Worm (Caenorhabditis elegans) whole organism, young adult: ENCODE data around the gene F57G12.2.
A peak's percentile ranks its signal among the peaks of the same experiment; 100 is the strongest.

Experiments used
- B0035.1 ChIP-seq: sonication (generic microtip); optimal IDR thresholded peaks from 2 replicates; lab custom pipeline; 2016; ENCODE audit warnings: missing genetic modification characterization, mild to moderate bottlenecking, missing compliant biosample characterization, missing genotype, missing genetic modification reagents
- B0336.3 ChIP-seq: fragments of 200-800 bp; sonication (Bioruptor generic); IDR thresholded peaks from 2 replicates; pipeline ENCODE4 v1.3.6; 2022; ENCODE audit warnings: missing genetic modification characterization, missing compliant biosample characterization
- F10E7.11 ChIP-seq: sonication (generic microtip); optimal IDR thresholded peaks from 2 replicates; lab custom pipeline; 2017; ENCODE audit warnings: mild to moderate bottlenecking, missing genetic modification characterization, moderate library complexity, missing compliant biosample characterization
- F22D6.2 ChIP-seq: sonication (generic microtip); optimal IDR thresholded peaks from 2 replicates; lab custom pipeline; 2016; ENCODE audit warnings: mild to moderate bottlenecking, missing genetic modification characterization, missing compliant biosample characterization
- F33H1.4 ChIP-seq: fragments of 200-800 bp; sonication (Bioruptor generic); IDR thresholded peaks from 2 replicates; pipeline ENCODE4 v1.3.6; 2022; ENCODE audit warnings: missing genetic modification reagents, missing genetic modification characterization, missing compliant biosample characterization
- F39B2.1 ChIP-seq: fragments of 200-800 bp; sonication (Bioruptor generic); IDR thresholded peaks from 2 replicates; pipeline ENCODE4 v1.3.6; 2022; ENCODE audit warnings: missing genetic modification reagents, missing genetic modification characterization, missing compliant biosample characterization
- K12H6.12 ChIP-seq: fragments of 200-800 bp; sonication (Bioruptor generic); optimal IDR thresholded peaks from 2 replicates; lab custom pipeline; 2018; ENCODE audit warnings: mild to moderate bottlenecking, missing genetic modification characterization, missing compliant biosample characterization
- T07F8.4 ChIP-seq: sonication (generic microtip); optimal IDR thresholded peaks from 2 replicates; lab custom pipeline; 2016; ENCODE audit warnings: mild to moderate bottlenecking, missing genetic modification characterization, moderate library complexity, missing compliant biosample characterization
- Y67H2A.10 ChIP-seq: fragments of 200-800 bp; sonication (Bioruptor generic); conservative IDR thresholded peaks from 2 replicates; pipeline ENCODE4 v1.3.6; 2022; ENCODE audit warnings: missing genetic modification reagents, missing genetic modification characterization, missing compliant biosample characterization
- Y95B8A.8 ChIP-seq: fragments of 200-800 bp; sonication (Bioruptor generic); IDR thresholded peaks from 2 replicates; pipeline ENCODE4 v1.3.6; 2022; ENCODE audit warnings: missing genetic modification reagents, missing genetic modification characterization, missing compliant biosample characterization
- akir-1 ChIP-seq: fragments of 200-800 bp; sonication (Bioruptor generic); optimal IDR thresholded peaks from 2 replicates; lab custom pipeline; 2018; ENCODE audit warnings: mild to moderate bottlenecking, missing genetic modification characterization, moderate library complexity, missing compliant biosample characterization
- aptf-2 ChIP-seq: fragments of 200-800 bp; sonication (Bioruptor generic); conservative IDR thresholded peaks from 2 replicates; pipeline ENCODE4 v1.3.6; 2022; ENCODE audit warnings: missing genetic modification reagents, missing genetic modification characterization, missing compliant biosample characterization
- aptf-3 ChIP-seq: fragments of 200-800 bp; sonication (Bioruptor generic); IDR thresholded peaks from 2 replicates; pipeline ENCODE4 v1.3.6; 2022; ENCODE audit warnings: missing genetic modification characterization, missing compliant biosample characterization
- atf-7 ChIP-seq: sonication (generic microtip); optimal IDR thresholded peaks from 2 replicates; lab custom pipeline; 2017; ENCODE audit warnings: mild to moderate bottlenecking, missing genetic modification characterization, missing compliant biosample characterization
- ceh-100 ChIP-seq: fragments of 200-800 bp; sonication (Bioruptor generic); IDR thresholded peaks from 2 replicates; pipeline ENCODE4 v1.3.6; 2022; ENCODE audit warnings: missing genetic modification reagents, missing genetic modification characterization, missing compliant biosample characterization
- ceh-27 ChIP-seq: fragments of 200-800 bp; sonication (Bioruptor generic); optimal IDR thresholded peaks from 2 replicates; lab custom pipeline; 2018; ENCODE audit warnings: mild to moderate bottlenecking, missing genetic modification characterization, moderate library complexity, missing compliant biosample characterization
- ceh-79 ChIP-seq: sonication (generic microtip); optimal IDR thresholded peaks from 2 replicates; lab custom pipeline; 2017; ENCODE audit warnings: mild to moderate bottlenecking, missing genetic modification characterization, missing compliant biosample characterization
- die-1 ChIP-seq: sonication (generic microtip); optimal IDR thresholded peaks from 2 replicates; lab custom pipeline; 2016; ENCODE audit warnings: missing genotype, mild to moderate bottlenecking, missing genetic modification characterization, missing compliant biosample characterization
- dox-1 ChIP-seq: fragments of 200-800 bp; sonication (Bioruptor generic); IDR thresholded peaks from 2 replicates; pipeline ENCODE4 v1.3.6; 2022; ENCODE audit warnings: missing genetic modification reagents, missing genetic modification characterization, missing compliant biosample characterization
- efl-1 ChIP-seq: fragments of 150-350 bp; optimal IDR thresholded peaks from 2 replicates; lab custom pipeline; 2014; ENCODE audit warnings: missing biosample characterization, missing genetic modification reagents, missing genetic modification characterization
- egl-18 ChIP-seq: fragments of 200-800 bp; sonication (Bioruptor generic); IDR thresholded peaks from 2 replicates; pipeline ENCODE4 v1.3.6; 2022; ENCODE audit warnings: missing genetic modification reagents, missing genetic modification characterization, missing compliant biosample characterization
- him-1 ChIP-seq: sonication (generic microtip); optimal IDR thresholded peaks from 2 replicates; lab custom pipeline; 2016; ENCODE audit warnings: missing genotype, missing genetic modification reagents, missing genetic modification characterization, missing compliant biosample characterization
- lag-1 ChIP-seq: fragments of 200-800 bp; sonication (Bioruptor generic); IDR thresholded peaks from 2 replicates; pipeline ENCODE4 v1.3.6; 2022; ENCODE audit warnings: missing genetic modification reagents, missing genetic modification characterization, missing compliant biosample characterization
- lin-35 ChIP-seq, 3 experiments: fragments of 150-350 bp in 2 of 3; sonication (generic microtip) in 1 of 3; optimal IDR thresholded peaks; 2 replicates each; lab custom pipeline; 2014 to 2018; ENCODE audit warnings: missing biosample characterization in 3 of 3, missing genetic modification characterization in 3 of 3, missing genetic modification reagents in 3 of 3
- lir-1 ChIP-seq: fragments of 200-800 bp; sonication (Bioruptor generic); conservative IDR thresholded peaks from 2 replicates; pipeline ENCODE4 v1.3.6; 2022; ENCODE audit warnings: missing genetic modification reagents, missing genetic modification characterization, missing compliant biosample characterization
- madf-3 ChIP-seq: fragments of 200-800 bp; sonication (Bioruptor generic); IDR thresholded peaks from 2 replicates; pipeline ENCODE4 v1.3.6; 2022; ENCODE audit warnings: missing genetic modification reagents, missing genetic modification characterization, missing compliant biosample characterization
- mes-4 ChIP-seq: sonication (generic microtip); optimal IDR thresholded peaks from 2 replicates; lab custom pipeline; 2016; ENCODE audit warnings: missing genotype, missing genetic modification characterization, missing compliant biosample characterization
- mxl-1 ChIP-seq: sonication (generic microtip); optimal IDR thresholded peaks from 2 replicates; lab custom pipeline; 2016; ENCODE audit warnings: missing genetic modification characterization, missing compliant biosample characterization
- nfya-1 ChIP-seq: sonication (generic microtip); optimal IDR thresholded peaks from 2 replicates; lab custom pipeline; 2017; ENCODE audit warnings: antibody characterized with exemption, missing compliant biosample characterization, missing genetic modification characterization, borderline replicate concordance; ENCODE audit not compliant: insufficient read depth
- nhr-120 ChIP-seq: fragments of 200-800 bp; sonication (Bioruptor generic); IDR thresholded peaks from 2 replicates; pipeline ENCODE4 v1.3.6; 2022; ENCODE audit warnings: missing genetic modification characterization, missing compliant biosample characterization
- pbrm-1 ChIP-seq: fragments of 200-800 bp; sonication (Bioruptor generic); IDR thresholded peaks from 2 replicates; pipeline ENCODE4 v1.3.6; 2022; ENCODE audit warnings: missing genetic modification reagents, missing genetic modification characterization, missing compliant biosample characterization
- repo-1 ChIP-seq: sonication (generic microtip); optimal IDR thresholded peaks from 2 replicates; lab custom pipeline; 2017; ENCODE audit warnings: mild to moderate bottlenecking, missing genetic modification characterization, missing compliant biosample characterization
- sdz-38 ChIP-seq: sonication (generic microtip); optimal IDR thresholded peaks from 2 replicates; lab custom pipeline; 2016; ENCODE audit warnings: missing genotype, missing genetic modification characterization, missing compliant biosample characterization
- sea-2 ChIP-seq: fragments of 200-800 bp; sonication (Bioruptor generic); IDR thresholded peaks from 2 replicates; pipeline ENCODE4 v1.3.6; 2022; ENCODE audit warnings: missing genetic modification characterization, missing compliant biosample characterization
- unc-62 ChIP-seq: fragments of 150-350 bp; optimal IDR thresholded peaks from 2 replicates; lab custom pipeline; 2014; ENCODE audit warnings: missing biosample characterization, missing genetic modification reagents, missing genetic modification characterization
- xnd-1 ChIP-seq: sonication (generic microtip); optimal IDR thresholded peaks from 2 replicates; lab custom pipeline; 2016; ENCODE audit warnings: missing genotype, missing genetic modification reagents, missing genetic modification characterization, missing compliant biosample characterization
- zfh-2 ChIP-seq: fragments of 200-800 bp; sonication (Bioruptor generic); conservative IDR thresholded peaks from 2 replicates; pipeline ENCODE4 v1.3.6; 2022; ENCODE audit warnings: missing genetic modification reagents, missing genetic modification characterization, missing compliant biosample characterization

F57G12.2 gene

ce11 chrX:12168765-12169164 is 8.9 kb upstream of the F57G12.2 start:
- TF ChIP-seq madf-3 (GFP tag; lab: Robert Waterston, UW) (0 out of 2 replicates have a peak, but pooled peaks have one; percentile 17), lin-35 (GFP tag; optimal IDR thresholded peaks at IDR 0.05; lab: Kevin White, UChicago) (peak in 1 of 3 experiments; percentile 32), lag-1 (no peak)
- TF ChIP-seq, all 124 proteins: peak for 2

DNA sequence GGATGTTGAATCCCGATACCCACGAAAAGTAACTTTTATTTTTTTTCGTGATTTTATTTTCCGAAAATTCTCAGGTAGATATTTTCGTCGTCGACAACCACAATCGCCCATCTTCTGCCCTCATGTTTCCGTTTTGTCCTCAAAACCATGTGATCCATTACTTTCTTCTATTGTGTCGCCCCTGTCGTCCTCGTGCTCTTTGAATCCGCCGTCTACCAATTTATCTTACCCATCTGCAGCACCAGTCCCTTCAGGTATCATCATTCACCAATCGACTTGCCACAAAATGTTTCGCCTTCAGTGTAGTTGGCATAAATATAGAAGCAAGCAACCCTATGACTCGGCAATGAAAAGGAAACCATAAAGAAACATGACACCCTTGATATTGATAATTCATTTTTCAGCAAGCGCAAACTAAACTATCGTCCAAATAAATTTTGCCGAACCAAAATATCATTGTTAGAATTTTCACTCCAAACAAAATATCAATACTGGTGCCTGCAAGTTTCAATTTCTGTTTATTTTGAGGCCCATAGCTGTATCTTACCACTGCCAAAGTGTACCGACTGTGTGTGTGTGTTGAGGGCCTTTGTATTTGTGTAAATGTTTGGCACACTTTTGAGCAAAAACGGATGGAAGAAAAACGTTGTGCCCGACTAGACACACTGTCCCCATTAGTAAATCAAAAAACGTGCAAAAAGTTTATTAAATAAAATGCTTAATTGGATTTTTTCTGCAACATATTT is 8.0 kb upstream of the F57G12.2 start:
- no peak for TF ChIP-seq sdz-38 (tag; lab: Kevin White, UChicago)
- no peak for TF ChIP-seq ceh-79 (tag; lab: Kevin White, UChicago)
- TF ChIP-seq aptf-3 = no peak
- TF ChIP-seq sea-2 (GFP tag; lab: Robert Waterston, UW) = no peak
- TF ChIP-seq F10E7.11 (tag; lab: Kevin White, UChicago) = no peak
- TF ChIP-seq dox-1 (GFP tag; lab: Robert Waterston, UW) = no peak
- TF ChIP-seq B0035.1 (tag; lab: Kevin White, UChicago) = no peak

- TF ChIP-seq efl-1 (GFP tag; lab: Kevin White, UChicago) = no peak
- TF ChIP-seq unc-62 (GFP tag; lab: Kevin White, UChicago) = no peak
- no peak for TF ChIP-seq egl-18
- TF ChIP-seq B0336.3 (GFP tag; lab: Robert Waterston, UW) = no peak
- TF ChIP-seq xnd-1 (tag; lab: Kevin White, UChicago) = no peak
- TF ChIP-seq him-1 (tag; lab: Kevin White, UChicago) = no peak
- no peak for TF ChIP-seq atf-7
- no peak for TF ChIP-seq F39B2.1
- no peak for TF ChIP-seq repo-1 (tag; lab: Kevin White, UChicago)
- no peak for TF ChIP-seq nfya-1 (tag; lab: Kevin White, UChicago)
- TF ChIP-seq madf-3 (GFP tag; lab: Robert Waterston, UW) = no peak
- TF ChIP-seq T07F8.4 (tag; lab: Kevin White, UChicago) = no peak
- TF ChIP-seq Y67H2A.10 (GFP tag; lab: Robert Waterston, UW) = no peak
These were observed 5.1 kb upstream of the F57G12.2 start for ce11 chrX:12164943-12165342.

DNA sequence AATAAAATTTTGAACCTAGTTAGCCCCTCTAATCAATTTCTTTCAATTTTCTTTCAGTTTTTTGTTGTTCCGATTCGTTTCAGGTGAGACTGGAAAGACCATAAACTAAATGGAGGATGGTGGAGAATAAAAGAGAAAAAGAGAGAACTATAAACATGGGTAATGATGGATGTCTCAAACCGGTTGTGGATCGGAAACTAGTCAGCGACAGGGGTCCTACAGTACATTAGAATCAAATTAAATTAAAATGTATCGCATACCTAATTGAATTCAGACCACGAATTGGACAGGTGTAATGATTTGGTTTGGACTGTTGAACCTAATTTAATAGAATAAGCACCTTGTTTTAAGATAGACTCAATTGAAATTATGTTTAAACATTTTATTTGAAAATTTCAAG is 4.2 kb upstream of the F57G12.2 start:
- TF ChIP-seq lir-1 (no peak), sea-2 (GFP tag; lab: Robert Waterston, UW) (no peak), pbrm-1 (GFP tag; lab: Robert Waterston, UW) (no peak), akir-1 (GFP tag; lab: Kevin White, UChicago) (no peak), F33H1.4 (no peak), die-1 (tag; lab: Kevin White, UChicago) (no peak), F22D6.2 (tag; lab: Kevin White, UChicago) (no peak), ceh-27 (GFP tag; lab: Kevin White, UChicago) (no peak), aptf-2 (GFP tag; lab: Robert Waterston, UW) (no peak), Y95B8A.8 (GFP tag; lab: Robert Waterston, UW) (no peak), mes-4 (tag; lab: Kevin White, UChicago) (no peak), K12H6.12 (tag; lab: Kevin White, UChicago) (no peak), madf-3 (GFP tag; lab: Robert Waterston, UW) (no peak), lin-35 (GFP tag; optimal IDR thresholded peaks at IDR 0.05; lab: Kevin White, UChicago) (no peak), nhr-120 (GFP tag; lab: Robert Waterston, UW) (no peak), mxl-1 (tag; lab: Kevin White, UChicago) (no peak), egl-18 (no peak), ceh-100 (no peak), zfh-2 (GFP tag; lab: Robert Waterston, UW) (no peak)
